Fruit fly (Drosophila melanogaster): ENCODE measurements around the gene CG31735.

- TF ChIP-seq Clk (GFP tag; optimal IDR thresholded peaks at IDR 0.05) (no peak), CG11617 (GFP tag; optimal IDR thresholded peaks at IDR 0.05) (no peak), CG7101 (tag; optimal IDR thresholded peaks at IDR 0.05) (no peak), cic (GFP tag; optimal IDR thresholded peaks at IDR 0.05) (no peak)
These were observed 41.4 kb upstream of the CG31735 start, which contains the start of gene Tektin-A for dm6 chr2L:15853826-15854225.
